Worm (Caenorhabditis elegans): ENCODE results near the gene T22C8.6.

The T22C8.6 gene

ce11 chrII:8607662-8608061 is 22.4 kb downstream of the T22C8.6 start, which contains the start of gene F28C6.10:
Gene F28C6.10, plus strand, starts transcription at chrII:8607962.
- no peak for TF ChIP-seq ztf-29 (GFP tag; IDR thresholded peaks at IDR 0.05)
- no peak for TF ChIP-seq tab-1 (GFP tag; IDR thresholded peaks at IDR 0.05)
- no peak for TF ChIP-seq cog-1 (tag; optimal IDR thresholded peaks at IDR 0.05)
- TF ChIP-seq med-1 (GFP tag; optimal IDR thresholded peaks at IDR 0.05; ENCODE audit: insufficient read depth), result no peak
- no peak for TF ChIP-seq flt-1 (GFP tag; IDR thresholded peaks at IDR 0.05)
- no peak for TF ChIP-seq T22C8.4 (GFP tag; IDR thresholded peaks at IDR 0.05)
- no peak for TF ChIP-seq ztf-23 (GFP tag; IDR thresholded peaks at IDR 0.05)
- TF ChIP-seq klf-2 (GFP tag; conservative IDR thresholded peaks at IDR 0.05), result no peak
- no peak for TF ChIP-seq ref-1 (GFP tag; conservative IDR thresholded peaks at IDR 0.05)

ce11 chrII:8606549-8606948 is 23.5 kb downstream of the T22C8.6 start, which contains the start of gene F28C6.8:
Gene F28C6.8, plus strand, starts transcription at chrII:8606849.
- TF ChIP-seq tab-1 (GFP tag; IDR thresholded peaks at IDR 0.05) (no peak), flt-1 (GFP tag; IDR thresholded peaks at IDR 0.05) (no peak), ztf-29 (GFP tag; IDR thresholded peaks at IDR 0.05) (no peak), ztf-23 (GFP tag; IDR thresholded peaks at IDR 0.05) (no peak), T22C8.4 (GFP tag; IDR thresholded peaks at IDR 0.05) (no peak), klf-2 (GFP tag; conservative IDR thresholded peaks at IDR 0.05) (no peak), ref-1 (GFP tag; conservative IDR thresholded peaks at IDR 0.05) (no peak), med-1 (GFP tag; optimal IDR thresholded peaks at IDR 0.05; ENCODE audit: insufficient read depth) (no peak)

ce11 chrII:8603567-8604359 is 26.3 kb downstream of the T22C8.6 start, which contains the start of gene suf-1:
Gene suf-1, plus strand, starts transcription at chrII:8603846.
- TF ChIP-seq cog-1 (tag; optimal IDR thresholded peaks at IDR 0.05) (no peak), T22C8.4 (GFP tag; IDR thresholded peaks at IDR 0.05) (no peak), tab-1 (GFP tag; IDR thresholded peaks at IDR 0.05) (no peak), med-1 (GFP tag; optimal IDR thresholded peaks at IDR 0.05; ENCODE audit: insufficient read depth) (no peak), klf-2 (GFP tag; conservative IDR thresholded peaks at IDR 0.05) (no peak), ztf-23 (GFP tag; IDR thresholded peaks at IDR 0.05) (no peak), ztf-29 (GFP tag; IDR thresholded peaks at IDR 0.05) (no peak), ref-1 (GFP tag; conservative IDR thresholded peaks at IDR 0.05) (no peak), flt-1 (GFP tag; IDR thresholded peaks at IDR 0.05) (no peak)

- TF ChIP-seq T22C8.4 (GFP tag; IDR thresholded peaks at IDR 0.05), result no peak
- no peak for TF ChIP-seq med-1 (GFP tag; optimal IDR thresholded peaks at IDR 0.05; ENCODE audit: insufficient read depth)
These were observed 27.6 kb downstream of the T22C8.6 start, which contains the start of the genes cpf-1 and rpl-26 for ce11 chrII:8602337-8602944. Gene cpf-1, minus strand, starts transcription at chrII:8602440. Gene rpl-26, plus strand, starts transcription at chrII:8602785.

ce11 chrII:8600165-8600564 is 29.9 kb downstream of the T22C8.6 start, which contains the start of gene pigg-1:
Gene pigg-1, minus strand, starts transcription at chrII:8600265.
- no peak for TF ChIP-seq med-1 (GFP tag; optimal IDR thresholded peaks at IDR 0.05; ENCODE audit: insufficient read depth)
- TF ChIP-seq tab-1 (GFP tag; IDR thresholded peaks at IDR 0.05), result no peak
- TF ChIP-seq cog-1 (tag; optimal IDR thresholded peaks at IDR 0.05), result no peak
- no peak for TF ChIP-seq klf-2 (GFP tag; conservative IDR thresholded peaks at IDR 0.05)
- no peak for TF ChIP-seq flt-1 (GFP tag; IDR thresholded peaks at IDR 0.05)
- TF ChIP-seq ztf-29 (GFP tag; IDR thresholded peaks at IDR 0.05), result no peak
- no peak for TF ChIP-seq ref-1 (GFP tag; conservative IDR thresholded peaks at IDR 0.05)
- no peak for TF ChIP-seq ztf-23 (GFP tag; IDR thresholded peaks at IDR 0.05)
- TF ChIP-seq T22C8.4 (GFP tag; IDR thresholded peaks at IDR 0.05), result no peak

ce11 chrII:8599214-8599613 is 30.9 kb downstream of the T22C8.6 start, which contains the start of gene F28C6.5:
Gene F28C6.5, plus strand, starts transcription at chrII:8599514.
- no peak for TF ChIP-seq ztf-23 (GFP tag; IDR thresholded peaks at IDR 0.05)
- TF ChIP-seq flt-1 (GFP tag; IDR thresholded peaks at IDR 0.05), result no peak
- no peak for TF ChIP-seq ref-1 (GFP tag; conservative IDR thresholded peaks at IDR 0.05)
- no peak for TF ChIP-seq ztf-29 (GFP tag; IDR thresholded peaks at IDR 0.05)
- no peak for TF ChIP-seq T22C8.4 (GFP tag; IDR thresholded peaks at IDR 0.05)
- no peak for TF ChIP-seq tab-1 (GFP tag; IDR thresholded peaks at IDR 0.05)
- TF ChIP-seq klf-2 (GFP tag; conservative IDR thresholded peaks at IDR 0.05), result no peak
- no peak for TF ChIP-seq med-1 (GFP tag; optimal IDR thresholded peaks at IDR 0.05; ENCODE audit: insufficient read depth)
- no peak for TF ChIP-seq cog-1 (tag; optimal IDR thresholded peaks at IDR 0.05)

- TF ChIP-seq tab-1 (GFP tag; IDR thresholded peaks at IDR 0.05) (no peak), ref-1 (GFP tag; conservative IDR thresholded peaks at IDR 0.05) (no peak), cog-1 (tag; optimal IDR thresholded peaks at IDR 0.05) (no peak), ztf-29 (GFP tag; IDR thresholded peaks at IDR 0.05) (no peak), T22C8.4 (GFP tag; IDR thresholded peaks at IDR 0.05) (no peak), flt-1 (GFP tag; IDR thresholded peaks at IDR 0.05) (no peak), klf-2 (GFP tag; conservative IDR thresholded peaks at IDR 0.05) (no peak), ztf-23 (GFP tag; IDR thresholded peaks at IDR 0.05) (no peak), med-1 (GFP tag; optimal IDR thresholded peaks at IDR 0.05; ENCODE audit: insufficient read depth) (no peak)
These were observed 36.0 kb downstream of the T22C8.6 start, which contains the start of gene aptf-3 for ce11 chrII:8593840-8594625. Gene aptf-3, plus strand, starts transcription at chrII:8594190.

- no peak for TF ChIP-seq flt-1 (GFP tag; IDR thresholded peaks at IDR 0.05)
- no peak for TF ChIP-seq tab-1 (GFP tag; IDR thresholded peaks at IDR 0.05)
- TF ChIP-seq ztf-23 (GFP tag; IDR thresholded peaks at IDR 0.05), result no peak
- no peak for TF ChIP-seq klf-2 (GFP tag; conservative IDR thresholded peaks at IDR 0.05)
- no peak for TF ChIP-seq med-1 (GFP tag; optimal IDR thresholded peaks at IDR 0.05; ENCODE audit: insufficient read depth)
- TF ChIP-seq T22C8.4 (GFP tag; IDR thresholded peaks at IDR 0.05), result no peak
- TF ChIP-seq ztf-29 (GFP tag; IDR thresholded peaks at IDR 0.05), result no peak
- TF ChIP-seq cog-1 (tag; optimal IDR thresholded peaks at IDR 0.05), result no peak
- no peak for TF ChIP-seq ref-1 (GFP tag; conservative IDR thresholded peaks at IDR 0.05)
These were observed 39.4 kb downstream of the T22C8.6 start, which contains the start of gene aptf-4 for ce11 chrII:8590684-8591083. Gene aptf-4, plus strand, starts transcription at chrII:8590984.

Data from whole organism, midembryonic.